Fruit fly (Drosophila melanogaster) S2 (cell line): ENCODE results near the gene idc.

ENCODE experiments used
- CG8478 ChIP-seq: fragments of >200 bp; optimal IDR thresholded peaks from 2 replicates; lab custom pipeline; 2018
- CTCF ChIP-seq, 2 experiments: fragments of >200 bp; optimal IDR thresholded peaks; 2 replicates each; lab custom pipeline; 2018

- TF ChIP-seq CG8478 (lab: Kevin White, UChicago) (no peak), CTCF (optimal IDR thresholded peaks at IDR 0.05; lab: Kevin White, UChicago) (no peak)
Observed at dm6 chr3R:20031043-20031763, 420 bp upstream of the idc start, which contains the start of gene trem.
